Worm (Caenorhabditis elegans): ENCODE results near the gene fbxa-181.

DNA sequence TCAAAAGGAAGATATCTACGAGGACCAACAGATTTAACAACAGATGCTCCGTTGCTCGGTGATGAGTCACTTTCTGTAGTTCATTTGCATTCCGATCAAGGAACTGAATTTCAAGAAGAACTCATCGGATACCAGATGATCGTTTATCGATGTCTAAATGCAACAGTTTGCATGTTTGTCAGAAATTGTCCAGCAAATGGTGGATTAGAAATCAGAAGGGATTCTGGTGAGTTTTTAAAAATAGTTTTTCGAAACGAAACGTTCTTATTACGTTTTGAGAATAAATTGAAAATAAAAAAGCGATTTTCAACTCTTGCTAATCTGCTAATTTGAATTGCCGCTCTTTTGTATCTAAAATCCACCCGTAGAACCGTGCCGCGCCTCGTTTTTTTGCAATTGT is 45.8 kb upstream of the fbxa-181 start:
- TF ChIP-seq hlh-30 (tag; optimal IDR thresholded peaks at IDR 0.05; ENCODE audit: insufficient read depth) = no peak
- TF ChIP-seq ceh-30 (tag; optimal IDR thresholded peaks at IDR 0.05) = no peak
- TF ChIP-seq odd-2 (tag; optimal IDR thresholded peaks at IDR 0.05) = no peak
- no peak for TF ChIP-seq ceh-34 (tag; optimal IDR thresholded peaks at IDR 0.05)
- TF ChIP-seq pros-1 (tag; optimal IDR thresholded peaks at IDR 0.05) = no peak
- no peak for TF ChIP-seq pha-4 (tag; optimal IDR thresholded peaks at IDR 0.05)
- TF ChIP-seq Y22D7AL.16 (tag; optimal IDR thresholded peaks at IDR 0.05) = no peak
- no peak for TF ChIP-seq hlh-8 (tag; optimal IDR thresholded peaks at IDR 0.05)
- TF ChIP-seq ama-1 (optimal IDR thresholded peaks at IDR 0.05) = no peak
- TF ChIP-seq dmd-4 (tag; optimal IDR thresholded peaks at IDR 0.05; ENCODE audit: borderline replicate concordance) = no peak
- no peak for TF ChIP-seq pqm-1 (tag; optimal IDR thresholded peaks at IDR 0.05)
- no peak for TF ChIP-seq F13H6.1 (tag; optimal IDR thresholded peaks at IDR 0.05)
